Fruit fly (Drosophila melanogaster) ovary, adult (tissue): Measurements from ENCODE around the gene Acp65Aa.
"Not testable (repeated sequence)": the region's sequence is repeated elsewhere in the genome, so short reads cannot be mapped to it uniquely, and the experiment has no call there.

Experiments used
- CG17801 ChIP-seq: fragments of 200-800 bp; optimal IDR thresholded peaks from 2 replicates; lab custom pipeline; 2019; ENCODE audit warnings: missing biosample characterization, mild to moderate bottlenecking, missing genetic modification characterization, moderate library complexity; ENCODE audit not compliant: partially characterized antibody

Gene Acp65Aa

DNA sequence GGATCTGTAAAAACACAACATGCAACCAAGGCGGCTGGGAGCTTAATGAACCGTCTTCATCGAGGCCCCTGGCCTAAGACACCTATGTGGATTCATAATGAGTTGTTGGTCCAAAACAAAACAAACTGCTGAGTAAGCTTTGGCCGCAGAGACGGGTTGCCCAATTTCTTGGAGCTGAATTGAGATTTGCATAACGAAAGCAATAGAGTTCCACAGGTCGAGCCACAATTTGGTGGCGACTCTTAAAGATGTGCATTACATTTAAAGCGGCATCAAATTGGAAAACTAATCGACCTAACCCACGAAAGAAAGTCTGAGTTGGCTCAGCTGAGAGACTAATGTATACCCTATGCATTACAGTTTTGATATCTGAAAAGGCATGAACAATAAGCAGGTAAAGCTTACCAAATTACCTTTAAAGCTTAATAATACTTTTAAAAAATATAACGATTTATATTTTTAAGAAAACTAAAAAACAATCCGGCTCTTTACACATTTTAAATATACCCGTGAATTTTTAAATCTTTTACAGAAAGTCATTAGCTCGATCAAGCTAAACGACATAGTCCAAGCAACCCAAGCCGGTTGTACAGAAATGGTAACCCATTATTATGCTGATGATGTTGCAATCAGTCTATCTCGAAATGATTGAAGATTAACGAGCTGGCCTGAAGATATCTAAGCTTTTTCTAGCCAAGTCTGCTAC is 4.9 kb upstream of the Acp65Aa start, which contains the start of gene CG13297:
Gene CG13297 (minus strand): TSS at position 51 of the 706 bp plus-strand sequence.
- TF ChIP-seq CG17801 = no peak

DNA sequence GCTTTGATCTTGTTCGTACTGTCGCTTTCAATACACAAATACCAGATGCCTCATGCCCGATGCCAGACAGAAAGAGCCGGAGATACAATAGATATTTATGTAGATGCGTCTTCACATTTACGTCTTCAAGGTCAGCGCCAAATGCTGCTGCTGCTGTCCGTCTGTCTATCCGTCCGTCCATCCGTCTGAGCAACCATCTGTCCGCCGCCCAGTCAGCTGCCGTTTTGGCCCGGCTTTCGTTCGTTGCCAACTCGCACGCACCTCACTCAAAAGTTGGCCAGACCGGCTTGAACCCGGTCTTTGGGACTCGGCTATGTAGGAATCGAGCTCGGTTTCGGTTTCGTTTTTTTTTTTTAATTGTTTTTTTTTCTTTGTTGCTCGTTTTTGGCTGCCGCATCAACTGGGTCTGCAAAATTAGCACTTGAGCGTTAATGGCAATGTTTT is 2.4 kb upstream of the Acp65Aa start:
- no peak for TF ChIP-seq CG17801

DNA sequence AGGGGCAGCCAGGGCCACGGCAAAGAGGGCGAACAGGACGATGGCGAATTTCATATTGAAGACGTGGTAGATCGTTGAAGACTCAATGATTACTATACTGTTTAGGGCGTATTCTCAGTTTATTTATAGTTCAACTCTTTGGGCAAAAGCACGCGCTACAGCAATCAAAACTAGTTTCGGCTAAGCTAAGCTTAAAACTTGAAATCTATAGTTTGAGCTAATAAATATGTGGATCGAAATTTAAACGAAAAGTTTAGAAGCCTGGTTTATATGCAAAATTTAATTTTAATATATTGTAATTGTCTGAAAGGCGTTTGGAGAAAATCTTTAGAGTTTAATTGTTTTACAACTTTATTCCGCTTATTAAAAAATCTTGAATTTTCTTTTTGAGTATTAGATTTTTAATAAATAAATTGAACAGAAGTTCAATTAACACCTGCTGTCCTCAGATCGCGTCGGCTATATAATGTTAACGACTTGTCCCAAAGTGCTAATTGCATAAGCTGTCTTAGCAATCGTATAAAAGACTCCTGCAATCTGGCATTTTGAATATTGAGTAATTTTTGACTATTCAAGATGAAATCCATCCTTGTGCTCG is 1.7 kb downstream of the Acp65Aa start, which contains the start of the genes Cpr65Ax2 and Lcp65Aa:
Gene Cpr65Ax2 (minus strand): TSS at position 101 of the 598 bp plus-strand sequence.
Gene Lcp65Aa (plus strand): TSS at position 548 of the 598 bp plus-strand sequence.
- not testable (repeated sequence) for TF ChIP-seq CG17801

DNA sequence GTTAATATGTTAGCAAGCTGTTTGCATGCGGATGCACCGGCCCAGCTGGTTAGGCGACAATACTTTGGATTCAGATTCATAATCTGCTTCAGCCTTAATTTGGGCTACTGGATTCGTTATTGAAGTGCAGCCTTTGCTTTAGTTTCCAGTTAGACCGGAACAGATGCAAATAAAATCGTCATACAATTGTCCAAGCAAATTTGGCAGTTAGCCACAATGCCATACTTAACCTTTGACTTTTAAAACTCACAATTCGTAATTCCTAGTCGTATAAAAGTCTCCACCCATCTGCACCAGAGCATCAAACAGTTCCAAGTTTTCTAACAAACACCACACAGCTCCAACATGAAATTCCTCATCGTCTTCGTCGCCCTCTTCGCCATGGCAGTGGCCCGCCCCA is 3.3 kb downstream of the Acp65Aa start, which contains the start of gene Lcp65Ab1:
Gene Lcp65Ab1 (plus strand): TSS at position 301 of the 400 bp plus-strand sequence.
- TF ChIP-seq CG17801 = not testable (repeated sequence)

DNA sequence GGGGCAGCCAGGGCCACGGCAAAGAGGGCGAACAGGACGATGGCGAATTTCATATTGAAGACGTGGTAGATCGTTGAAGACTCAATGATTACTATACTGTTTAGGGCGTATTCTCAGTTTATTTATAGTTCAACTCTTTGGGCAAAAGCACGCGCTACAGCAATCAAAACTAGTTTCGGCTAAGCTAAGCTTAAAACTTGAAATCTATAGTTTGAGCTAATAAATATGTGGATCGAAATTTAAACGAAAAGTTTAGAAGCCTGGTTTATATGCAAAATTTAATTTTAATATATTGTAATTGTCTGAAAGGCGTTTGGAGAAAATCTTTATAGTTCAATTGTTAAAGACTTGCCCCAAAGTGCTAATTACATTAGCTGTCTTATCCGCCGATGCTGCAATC is 4.7 kb downstream of the Acp65Aa start, which contains the start of gene Cpr65Ax1:
Gene Cpr65Ax1 (minus strand): TSS at position 101 of the 400 bp plus-strand sequence.
- TF ChIP-seq CG17801 = not testable (repeated sequence)

DNA sequence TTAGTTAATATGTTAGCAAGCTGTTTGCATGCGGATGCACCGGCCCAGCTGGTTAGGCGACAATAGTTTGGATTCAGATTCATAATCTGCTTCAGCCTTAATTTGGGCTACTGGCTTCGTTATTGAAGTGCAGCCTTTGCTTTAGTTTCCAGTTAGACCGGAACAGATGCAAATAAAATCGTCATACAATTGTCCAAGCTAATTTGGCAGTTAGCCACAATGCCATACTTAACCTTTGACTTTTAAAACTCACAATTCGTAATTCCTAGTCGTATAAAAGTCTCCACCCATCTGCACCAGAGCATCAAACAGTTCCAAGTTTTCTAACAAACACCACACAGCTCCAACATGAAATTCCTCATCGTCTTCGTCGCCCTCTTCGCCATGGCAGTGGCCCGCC is 6.2 kb downstream of the Acp65Aa start, which contains the start of gene Lcp65Ab2:
Gene Lcp65Ab2 (plus strand): TSS at position 301 of the 400 bp plus-strand sequence.
- not testable (repeated sequence) for TF ChIP-seq CG17801

DNA sequence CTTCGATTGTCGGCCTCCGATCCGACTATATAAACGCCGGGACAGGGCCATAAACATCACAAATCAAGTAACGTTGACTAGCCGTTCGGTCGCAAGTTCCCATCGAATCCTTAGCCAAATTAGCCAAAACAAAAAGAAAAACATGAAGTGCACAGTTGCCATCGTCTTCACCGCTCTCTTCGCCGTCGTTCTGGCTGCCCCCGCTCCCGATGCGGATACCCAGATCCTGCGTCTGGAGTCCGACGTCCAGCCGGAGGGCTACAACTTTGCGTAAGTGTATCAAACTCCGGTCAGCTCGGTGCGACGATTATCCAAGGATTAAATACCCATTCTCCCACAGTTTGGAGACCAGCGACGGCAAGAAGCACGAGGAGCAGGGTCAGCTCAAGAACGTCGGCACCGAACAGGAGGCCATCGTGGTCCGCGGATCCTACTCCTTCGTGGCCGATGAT is 7.8 kb downstream of the Acp65Aa start, which contains the start of gene Lcp65Ac:
Gene Lcp65Ac (plus strand): TSS at position 51 of the 452 bp plus-strand sequence.
- no peak for TF ChIP-seq CG17801

DNA sequence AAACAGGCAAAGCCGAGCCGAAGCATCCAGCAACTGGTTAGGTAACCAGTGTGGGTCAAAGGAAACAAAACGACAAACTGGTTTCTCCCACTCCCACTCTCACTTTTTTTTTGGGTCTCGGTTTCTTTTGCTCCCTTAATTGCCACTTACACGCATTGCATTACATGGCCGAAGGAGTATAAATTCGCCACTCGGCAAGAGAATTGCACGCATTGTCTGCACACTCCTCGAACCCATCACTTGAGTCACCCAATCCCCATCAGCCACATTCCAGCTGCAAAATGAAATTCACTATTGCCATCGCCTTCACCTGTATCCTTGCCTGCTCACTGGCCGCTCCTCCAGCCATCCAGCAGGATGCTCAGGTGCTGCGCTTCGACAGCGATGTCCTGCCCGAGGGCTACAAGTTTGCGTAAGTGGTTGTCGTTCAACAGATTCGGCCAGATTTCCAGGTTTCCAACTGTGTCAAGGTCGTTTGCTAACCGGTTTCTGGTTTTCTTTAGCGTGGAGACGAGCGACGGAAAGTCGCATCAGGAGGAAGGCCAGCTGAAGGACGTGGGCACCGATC is 9.3 kb downstream of the Acp65Aa start, which contains the start of gene Lcp65Ad:
Gene Lcp65Ad (plus strand): TSS at position 208 of the 568 bp plus-strand sequence.
- no peak for TF ChIP-seq CG17801

DNA sequence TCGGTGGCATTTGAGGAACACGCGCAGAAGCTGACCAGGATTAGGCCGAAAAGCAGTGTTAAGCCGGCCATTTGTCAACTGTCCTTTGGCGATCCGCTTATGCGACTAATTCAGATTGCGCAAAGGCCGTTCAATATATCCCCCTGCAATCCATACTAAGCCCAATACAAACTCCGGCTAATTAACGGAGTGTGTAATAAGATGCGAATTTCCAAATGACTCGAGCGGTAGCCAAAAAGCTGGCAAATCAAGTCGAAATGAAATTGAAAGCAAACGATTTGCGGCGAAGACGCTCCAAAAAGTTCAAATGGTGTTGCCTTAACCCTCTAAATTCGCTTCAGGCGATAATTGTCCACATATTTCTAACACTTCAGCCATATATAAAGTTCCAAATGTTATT is 10.2 kb downstream of the Acp65Aa start, which contains the start of gene Cpr65Aw:
Gene Cpr65Aw (minus strand): TSS at position 101 of the 400 bp plus-strand sequence.
- TF ChIP-seq CG17801 = no peak

DNA sequence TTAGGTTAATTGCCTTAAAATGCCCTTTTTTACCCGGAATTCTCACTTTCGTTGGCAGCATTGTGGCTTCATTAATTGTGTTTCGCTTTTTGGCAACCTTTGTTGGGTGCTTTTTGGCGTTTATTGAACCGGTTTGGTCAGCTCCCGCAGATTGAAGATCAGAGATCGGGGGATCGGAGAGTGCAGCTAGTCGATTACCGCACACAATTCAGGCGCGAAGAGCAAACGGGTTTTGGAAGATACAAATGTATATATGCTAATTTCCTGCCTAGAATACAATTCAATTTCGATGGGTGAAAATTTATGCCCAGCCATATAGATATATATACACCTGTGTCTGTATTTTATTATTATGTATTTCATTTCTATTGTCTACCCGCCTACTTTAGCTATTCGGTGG is 11.0 kb downstream of the Acp65Aa start:
- TF ChIP-seq CG17801 = no peak

DNA sequence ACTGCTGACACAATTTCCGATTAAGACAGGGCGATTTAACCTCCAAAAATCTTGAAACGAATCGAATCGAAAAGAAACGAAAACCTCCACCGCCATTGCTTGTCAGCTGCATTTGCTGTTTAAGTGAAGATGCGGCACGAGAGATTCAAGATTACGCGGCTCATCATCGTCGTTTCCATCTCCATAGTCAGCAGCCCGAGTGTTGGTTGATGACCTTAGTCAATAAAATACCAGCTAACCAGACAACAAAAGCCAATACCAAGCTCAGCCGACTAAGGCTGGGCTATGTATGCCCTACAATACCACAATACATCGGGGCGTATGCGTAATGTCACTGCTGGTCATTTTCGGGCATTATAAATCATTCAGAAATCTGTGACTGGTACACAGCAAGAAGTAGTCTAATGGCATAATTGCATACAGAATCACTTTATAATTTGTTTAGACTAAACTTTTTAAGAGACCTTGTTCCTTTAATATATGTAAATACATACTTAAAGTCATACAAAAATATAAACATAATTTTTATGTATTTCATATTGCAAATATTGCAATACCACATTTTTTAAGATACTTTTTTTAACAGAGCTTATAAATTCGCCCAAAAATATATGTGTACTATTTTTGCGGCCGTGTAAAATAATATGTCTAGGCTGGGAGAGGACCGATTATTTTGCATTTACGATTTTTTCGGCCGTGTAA is 11.6 kb downstream of the Acp65Aa start:
- no peak for TF ChIP-seq CG17801

DNA sequence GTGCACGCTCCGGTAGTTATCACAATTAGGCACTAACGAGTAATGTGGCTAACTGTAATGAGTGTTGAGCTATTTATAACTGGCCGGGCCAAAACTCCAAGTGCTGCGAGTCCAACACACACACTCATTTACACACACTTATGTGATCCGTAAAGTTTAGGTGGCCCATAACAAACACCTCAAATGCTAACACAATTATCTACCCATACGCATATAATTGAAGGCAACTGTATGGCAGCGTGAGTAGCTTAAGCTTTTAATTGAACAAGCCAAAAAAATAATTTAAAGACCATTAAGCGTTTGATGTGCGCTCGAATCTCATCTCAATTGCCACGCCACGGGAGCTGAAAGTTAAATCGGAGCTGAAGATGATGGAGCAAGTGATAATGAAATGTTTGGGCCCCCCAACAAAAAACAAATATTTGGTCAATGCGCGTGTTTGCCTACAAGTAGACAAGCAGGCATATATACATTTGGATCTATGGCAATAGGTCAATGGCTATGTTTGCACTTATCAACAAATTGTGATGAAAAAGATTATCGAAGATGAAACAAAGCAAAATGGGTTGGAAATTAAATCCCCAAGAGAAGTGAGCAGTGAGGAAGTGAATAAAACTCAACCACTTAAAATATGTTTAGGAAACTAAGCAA is 12.5 kb downstream of the Acp65Aa start, which contains the start of gene Cpr65Av:
Gene Cpr65Av (minus strand): TSS at position 51 of the 651 bp plus-strand sequence.
- TF ChIP-seq CG17801 = no peak

DNA sequence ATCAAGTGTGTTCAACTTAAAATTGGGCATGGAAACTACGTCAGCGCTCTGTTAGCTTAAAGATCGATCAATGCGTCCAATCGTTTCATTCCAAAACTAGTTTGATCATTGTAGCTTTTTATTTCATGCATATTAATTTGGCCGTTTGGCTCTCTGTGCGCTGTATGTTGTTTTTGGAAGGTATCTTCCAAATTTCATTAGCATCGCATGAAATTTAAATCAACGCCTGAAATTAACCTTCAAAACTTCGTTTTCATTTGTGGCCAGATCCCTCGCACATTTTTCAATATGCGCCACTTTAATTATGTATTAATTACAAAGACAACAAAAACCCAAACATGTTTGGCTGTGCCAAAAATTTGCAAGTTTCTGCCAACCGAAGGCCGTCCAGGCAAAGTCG is 14.0 kb downstream of the Acp65Aa start:
- TF ChIP-seq CG17801 = no peak

DNA sequence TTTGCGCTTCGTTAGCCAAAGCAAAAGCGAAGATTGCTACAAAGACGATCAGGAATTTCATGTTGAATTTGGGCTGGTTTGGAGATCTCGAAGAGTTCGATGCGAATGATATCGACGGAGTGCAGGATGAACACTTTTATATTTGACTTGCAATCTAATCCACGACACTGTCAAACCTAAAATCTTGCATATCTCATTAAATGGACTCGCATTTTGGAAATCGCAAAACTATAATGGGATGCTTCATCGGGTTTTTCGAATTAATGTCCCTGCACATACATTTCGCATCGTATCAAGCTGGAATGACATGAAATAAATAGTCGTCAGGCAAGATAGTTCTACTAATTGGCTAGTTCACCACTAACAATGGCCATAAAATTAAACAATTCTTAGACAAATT is 14.5 kb downstream of the Acp65Aa start, which contains the start of gene Lcp65Ae:
Gene Lcp65Ae (minus strand): TSS at position 101 of the 400 bp plus-strand sequence.
- TF ChIP-seq CG17801 = no peak

DNA sequence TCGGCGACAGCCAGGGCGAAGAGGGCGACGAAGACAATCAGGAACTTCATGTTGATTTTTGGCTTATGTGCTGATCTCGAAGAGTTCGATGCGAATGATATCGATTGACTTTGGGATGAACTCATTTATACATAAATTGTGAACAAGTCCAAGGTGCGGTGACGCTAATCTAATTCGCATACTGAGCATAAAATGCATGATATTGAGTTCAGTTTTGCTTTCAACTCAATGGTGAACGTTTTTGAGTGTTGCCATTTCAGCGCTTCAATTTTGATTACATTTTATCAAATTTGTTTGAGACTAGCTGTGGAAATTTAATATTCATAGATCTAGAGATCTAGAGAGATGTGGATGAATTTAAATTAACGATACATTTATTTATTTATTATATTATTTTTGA is 15.9 kb downstream of the Acp65Aa start, which contains the start of gene Lcp65Af:
Gene Lcp65Af (minus strand): TSS at position 101 of the 400 bp plus-strand sequence.
- no peak for TF ChIP-seq CG17801
